Worm (Caenorhabditis elegans): Measurements from ENCODE around the gene gmap-1.

DNA sequence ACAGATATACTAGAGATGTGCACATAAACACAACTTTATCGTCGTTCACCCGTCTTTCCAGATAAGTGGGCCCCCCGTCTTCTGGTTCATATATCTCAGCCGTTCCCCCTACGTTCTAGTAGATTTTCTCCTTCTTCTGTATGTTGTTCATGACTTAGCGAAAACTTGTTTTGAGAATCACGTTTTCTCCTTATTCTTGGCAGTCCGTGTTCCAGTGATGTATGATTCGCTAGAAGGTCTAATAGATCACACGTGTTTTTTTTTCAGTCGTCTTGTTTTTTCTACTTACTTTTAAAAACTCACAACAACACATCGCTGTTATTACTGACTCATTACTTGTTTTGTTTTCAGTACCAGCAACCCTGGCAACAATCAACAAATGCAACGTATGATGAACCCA is 19.7 kb downstream of the gmap-1 start:
- TF ChIP-seq sem-2 (GFP tag; optimal IDR thresholded peaks at IDR 0.05): no peak
- no peak for TF ChIP-seq unc-62 (GFP tag; optimal IDR thresholded peaks at IDR 0.05)
- TF ChIP-seq cnd-1 (tag; optimal IDR thresholded peaks at IDR 0.05): no peak
- TF ChIP-seq snpc-4 (tag; optimal IDR thresholded peaks at IDR 0.05): no peak
- TF ChIP-seq nhr-237 (tag; optimal IDR thresholded peaks at IDR 0.05): no peak
- no peak for TF ChIP-seq lsy-2 (tag; optimal IDR thresholded peaks at IDR 0.05)
- TF ChIP-seq lin-13 (tag; optimal IDR thresholded peaks at IDR 0.05): no peak
- no peak for TF ChIP-seq flh-1 (GFP tag; optimal IDR thresholded peaks at IDR 0.05)
- no peak for TF ChIP-seq nhr-28 (tag; optimal IDR thresholded peaks at IDR 0.05)
- no peak for TF ChIP-seq hlh-1 (tag; optimal IDR thresholded peaks at IDR 0.05)
- no peak for TF ChIP-seq elt-1 (tag; optimal IDR thresholded peaks at IDR 0.05; ENCODE audit: borderline replicate concordance, insufficient read depth)
- TF ChIP-seq nhr-12 (tag; optimal IDR thresholded peaks at IDR 0.05): no peak
